Fruit fly (Drosophila melanogaster) whole organism: ENCODE results near the gene CG13829.

ENCODE experiments used
- CG8478 ChIP-seq: fragments of >200 bp; optimal IDR thresholded peaks from 2 replicates; lab custom pipeline; 2018; ENCODE audit warnings: inconsistent platforms
- Dll ChIP-seq: fragments of >200 bp; optimal IDR thresholded peaks from 2 replicates; lab custom pipeline; 2017
- EcR ChIP-seq, 2 experiments: fragments of >200 bp; optimal IDR thresholded peaks; 2 replicates each; lab custom pipeline; 2017; ENCODE audit warnings: missing biosample characterization in 2 of 2, missing genetic modification characterization in 2 of 2, missing genetic modification reagents in 2 of 2
- pan ChIP-seq: fragments of >200 bp; optimal IDR thresholded peaks from 2 replicates; lab custom pipeline; 2017
- psq ChIP-seq: fragments of >200 bp; optimal IDR thresholded peaks from 2 replicates; lab custom pipeline; 2017
- usp ChIP-seq: fragments of >200 bp; optimal IDR thresholded peaks from 2 replicates; lab custom pipeline; 2017; ENCODE audit warnings: missing biosample characterization, missing genetic modification characterization, mixed read lengths

Gene CG13829

DNA sequence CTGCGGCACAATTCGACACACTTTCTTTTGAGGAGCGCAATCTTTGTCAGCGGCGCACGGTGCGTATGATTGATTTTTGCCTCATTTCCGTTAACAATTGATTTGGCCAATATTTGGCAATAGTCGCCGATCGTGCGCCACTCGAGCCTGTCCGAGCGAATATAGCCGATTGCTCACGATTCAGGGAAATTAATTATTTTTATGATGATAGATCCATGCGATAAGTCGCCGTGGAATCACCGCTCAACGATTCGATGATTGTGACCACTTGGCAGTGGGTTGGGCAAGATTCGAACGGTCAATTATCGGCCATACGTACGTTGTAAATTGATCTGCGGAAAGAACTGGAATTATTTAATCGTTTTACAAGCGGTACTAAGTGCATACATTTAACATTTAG is 10.7 kb upstream of the CG13829 start:
- TF ChIP-seq pan (lab: Kevin White, UChicago) = no peak
- TF ChIP-seq CG8478 (lab: Kevin White, UChicago) = no peak
- TF ChIP-seq Dll (lab: Kevin White, UChicago) = no peak
- no peak for TF ChIP-seq EcR (GFP tag; optimal IDR thresholded peaks at IDR 0.05; lab: Kevin White, UChicago)
- no peak for TF ChIP-seq usp (GFP tag; lab: Kevin White, UChicago)
- no peak for TF ChIP-seq psq (lab: Kevin White, UChicago)

DNA sequence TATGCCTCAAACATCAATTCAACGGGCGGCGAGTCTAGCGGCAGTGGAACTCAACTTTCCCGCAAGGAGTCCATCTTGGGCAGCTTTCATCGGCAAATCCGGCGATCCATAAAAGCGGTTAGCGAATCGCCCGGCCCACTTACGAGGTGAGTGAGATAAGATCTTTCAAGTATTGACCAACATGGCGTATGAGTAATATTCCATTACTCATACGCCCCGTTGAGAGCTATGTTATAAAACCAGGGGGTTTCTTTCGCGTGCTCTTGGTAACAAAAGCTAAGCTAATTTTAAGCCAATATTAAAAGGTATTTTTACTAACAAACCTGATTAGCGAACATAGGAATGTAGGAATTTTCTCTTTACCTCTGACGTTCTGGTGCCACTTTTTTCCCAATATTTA is 9.2 kb upstream of the CG13829 start:
- TF ChIP-seq usp (GFP tag; lab: Kevin White, UChicago) (no peak), EcR (GFP tag; optimal IDR thresholded peaks at IDR 0.05; lab: Kevin White, UChicago) (no peak), pan (lab: Kevin White, UChicago) (no peak), CG8478 (lab: Kevin White, UChicago) (no peak), psq (lab: Kevin White, UChicago) (no peak), Dll (lab: Kevin White, UChicago) (no peak)

DNA sequence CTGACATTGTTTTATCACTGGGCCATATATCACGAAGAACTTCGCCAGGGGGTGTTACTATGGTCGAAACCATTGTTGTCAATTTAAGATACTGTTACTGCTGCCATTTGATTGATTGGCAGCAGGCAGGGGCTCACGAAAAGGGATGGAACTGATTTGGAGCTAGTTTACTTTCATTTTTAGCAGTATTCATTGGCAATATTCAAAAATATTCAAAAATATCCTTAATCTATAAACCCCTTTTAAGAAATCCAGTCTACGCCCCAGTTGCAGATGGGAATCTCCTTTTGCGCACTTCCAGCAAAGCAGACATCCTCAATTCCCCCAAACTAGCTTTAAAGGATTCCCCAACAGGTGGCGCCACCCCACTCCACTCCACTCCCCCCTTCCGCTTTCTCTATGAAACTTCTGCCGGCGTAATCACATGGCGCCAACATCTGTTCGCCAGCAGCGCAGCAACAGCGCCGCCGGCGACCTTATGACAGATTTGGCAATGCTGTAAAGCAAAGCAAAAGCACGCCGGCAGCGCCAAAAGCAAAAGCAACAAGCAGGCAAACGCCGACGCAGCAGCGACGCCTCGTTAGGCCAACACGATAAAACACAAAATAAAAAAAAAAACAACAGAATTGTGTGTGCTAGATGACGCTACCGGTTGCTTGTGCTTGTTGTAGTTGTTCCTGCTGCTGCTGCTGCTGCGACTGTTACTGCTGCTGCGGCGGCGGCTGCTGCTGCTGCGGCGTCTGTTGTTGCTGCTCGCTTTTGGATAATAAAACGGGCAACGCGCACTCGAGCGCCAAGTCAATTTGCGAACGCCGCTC is 6.6 kb upstream of the CG13829 start, which contains the start of gene Irk1:
Gene Irk1, plus strand, starts transcription at position 811 of the 818 bp plus-strand sequence.
- TF ChIP-seq Dll (lab: Kevin White, UChicago) (no peak), CG8478 (lab: Kevin White, UChicago) (no peak), EcR (GFP tag; optimal IDR thresholded peaks at IDR 0.05; lab: Kevin White, UChicago) (no peak), pan (lab: Kevin White, UChicago) (no peak), usp (GFP tag; lab: Kevin White, UChicago) (no peak), psq (lab: Kevin White, UChicago) (no peak)

DNA sequence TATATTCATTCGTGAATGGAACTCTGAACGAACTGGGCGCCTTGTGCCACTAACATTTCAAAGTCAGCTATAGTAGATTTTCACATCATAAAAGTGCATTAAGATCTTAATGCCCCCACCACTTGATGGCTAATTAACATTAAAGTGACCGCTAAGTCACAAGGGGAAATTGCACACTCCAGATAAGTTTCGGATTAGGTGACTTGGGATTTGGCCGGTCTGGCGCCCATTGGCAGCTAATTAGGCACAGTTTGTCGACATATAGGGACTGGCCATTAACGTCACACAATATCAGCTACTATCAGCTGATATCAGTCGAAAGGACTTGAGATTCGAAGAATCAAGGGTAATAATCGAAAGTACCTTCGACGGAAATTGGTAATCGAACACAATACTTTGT is 3.5 kb upstream of the CG13829 start:
- no peak for TF ChIP-seq EcR (GFP tag; optimal IDR thresholded peaks at IDR 0.05; lab: Kevin White, UChicago)
- no peak for TF ChIP-seq CG8478 (lab: Kevin White, UChicago)
- TF ChIP-seq pan (lab: Kevin White, UChicago) = no peak
- no peak for TF ChIP-seq usp (GFP tag; lab: Kevin White, UChicago)
- no peak for TF ChIP-seq psq (lab: Kevin White, UChicago)

DNA sequence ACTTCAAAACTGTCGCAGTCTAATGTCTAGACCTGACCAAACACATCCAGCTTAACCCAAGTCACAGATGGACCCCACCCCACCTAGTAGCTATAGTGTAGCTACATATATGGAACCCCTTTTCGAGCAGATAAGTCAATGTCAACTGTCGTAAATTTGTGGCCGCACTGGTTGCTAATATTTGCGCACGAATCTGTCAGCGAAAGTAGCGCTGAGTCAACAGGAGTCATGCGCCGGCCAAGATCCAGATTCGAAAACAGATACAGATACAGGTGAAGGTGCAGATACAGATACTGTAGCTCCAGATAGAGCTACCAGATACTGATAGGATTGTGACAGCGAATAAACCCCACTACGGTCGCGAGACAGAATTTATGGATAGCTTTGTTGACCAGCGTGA is 3.0 kb upstream of the CG13829 start:
- TF ChIP-seq usp (GFP tag; lab: Kevin White, UChicago) (no peak), CG8478 (lab: Kevin White, UChicago) (no peak), Dll (lab: Kevin White, UChicago) (no peak), EcR (GFP tag; optimal IDR thresholded peaks at IDR 0.05; lab: Kevin White, UChicago) (no peak), pan (lab: Kevin White, UChicago) (no peak), psq (lab: Kevin White, UChicago) (no peak)

DNA sequence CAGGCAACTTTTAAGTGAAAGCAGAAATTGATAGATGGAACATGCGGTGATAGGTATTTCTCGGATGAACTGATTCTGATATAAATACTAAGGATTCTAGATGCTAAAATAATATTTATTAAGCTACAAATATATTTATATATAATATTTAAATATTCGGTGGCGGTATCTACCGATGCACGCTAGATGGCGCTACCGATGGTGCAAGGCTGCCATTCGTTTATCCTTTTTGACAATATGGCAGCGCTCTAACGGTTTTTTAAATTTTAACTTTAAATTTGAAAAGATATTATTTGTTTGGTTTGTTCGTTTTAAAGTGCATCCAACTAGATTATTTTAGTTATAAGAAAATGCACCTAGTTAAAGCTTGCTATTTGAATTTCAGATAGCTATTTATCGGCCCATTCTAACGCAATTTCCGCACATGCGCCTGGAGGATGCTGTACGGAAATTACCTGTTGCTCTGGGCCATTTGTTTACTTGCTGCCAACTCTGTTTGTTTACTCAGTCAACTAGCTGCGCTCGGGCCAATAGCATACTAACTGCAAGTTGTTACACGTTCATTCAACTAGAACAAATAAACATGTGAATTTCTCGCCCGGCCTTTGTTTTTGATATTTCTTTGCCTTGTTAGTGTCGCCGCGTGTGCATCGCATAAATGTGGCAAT is 1.7 kb downstream of the CG13829 start, which contains the start of gene VhaAC39-2:
Gene VhaAC39-2, minus strand, starts transcription at position 28 of the 668 bp plus-strand sequence.
- TF ChIP-seq Dll (lab: Kevin White, UChicago) (no peak), usp (GFP tag; lab: Kevin White, UChicago) (no peak), psq (lab: Kevin White, UChicago) (no peak), EcR (GFP tag; optimal IDR thresholded peaks at IDR 0.05; lab: Kevin White, UChicago) (no peak), CG8478 (lab: Kevin White, UChicago) (no peak), pan (lab: Kevin White, UChicago) (no peak)

DNA sequence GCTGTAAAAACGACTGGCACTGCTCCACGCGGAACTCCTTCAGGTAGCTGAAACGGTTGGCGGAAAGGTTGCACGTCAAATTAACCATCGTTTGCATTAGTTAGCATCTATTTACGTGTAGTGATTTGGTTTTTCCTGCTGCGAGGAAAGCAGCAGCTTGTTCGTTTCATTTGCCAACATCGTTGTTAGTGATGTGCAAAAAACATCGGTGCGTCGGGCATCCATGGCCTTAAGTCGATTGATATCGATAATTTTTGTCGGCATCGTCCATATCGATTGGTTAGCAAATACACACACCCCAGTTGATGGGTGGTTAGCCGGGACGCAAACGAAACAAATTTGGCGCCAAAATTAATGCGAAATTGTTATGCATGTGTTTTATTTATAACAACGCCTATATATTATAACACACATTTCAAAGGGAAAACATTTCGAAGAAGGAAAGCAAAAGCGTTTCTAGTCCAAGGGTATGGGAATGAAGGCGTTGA is 3.4 kb downstream of the CG13829 start, which contains the start of gene unk:
Gene unk, minus strand, starts transcription at position 199 of the 488 bp plus-strand sequence.
- TF ChIP-seq usp (GFP tag; lab: Kevin White, UChicago) = no peak
- TF ChIP-seq Dll (lab: Kevin White, UChicago) = no peak
- no peak for TF ChIP-seq psq (lab: Kevin White, UChicago)
- no peak for TF ChIP-seq EcR (GFP tag; optimal IDR thresholded peaks at IDR 0.05; lab: Kevin White, UChicago)
- no peak for TF ChIP-seq pan (lab: Kevin White, UChicago)
- TF ChIP-seq CG8478 (lab: Kevin White, UChicago) = no peak

DNA sequence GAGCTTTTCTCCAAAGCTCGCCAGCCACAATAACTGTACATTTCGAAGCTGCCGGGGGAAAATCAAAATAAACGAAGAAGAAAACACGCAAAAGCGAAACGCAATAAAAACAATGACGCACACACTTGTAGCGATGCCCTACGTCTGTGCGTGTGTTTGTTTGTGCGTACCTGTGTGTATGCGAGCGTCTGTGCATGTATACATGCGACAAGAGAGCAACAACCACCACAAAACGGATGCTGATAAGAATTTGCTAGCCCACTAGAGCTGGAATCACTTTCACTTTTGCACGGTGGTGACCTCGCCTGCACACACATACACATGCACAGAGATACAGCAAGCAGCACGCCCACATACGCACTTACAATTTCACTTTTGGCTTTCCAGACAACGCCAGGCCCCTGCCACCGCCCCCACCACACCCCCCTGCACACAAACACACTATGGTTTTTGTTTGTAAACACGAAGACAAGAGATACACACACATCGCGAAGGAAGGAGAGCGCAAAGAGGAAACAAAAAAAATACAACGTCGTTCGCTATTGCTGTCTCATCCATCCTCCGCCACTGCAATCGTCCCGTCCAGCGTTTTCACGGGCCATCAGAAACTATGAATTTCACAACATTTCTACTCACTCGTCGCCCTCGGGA is 4.1 kb downstream of the CG13829 start:
- TF ChIP-seq EcR (GFP tag; optimal IDR thresholded peaks at IDR 0.05; lab: Kevin White, UChicago) (peak in 1 of 2 experiments; percentile 80), CG8478 (lab: Kevin White, UChicago) (peak; percentile 63), psq (lab: Kevin White, UChicago) (no peak)

DNA sequence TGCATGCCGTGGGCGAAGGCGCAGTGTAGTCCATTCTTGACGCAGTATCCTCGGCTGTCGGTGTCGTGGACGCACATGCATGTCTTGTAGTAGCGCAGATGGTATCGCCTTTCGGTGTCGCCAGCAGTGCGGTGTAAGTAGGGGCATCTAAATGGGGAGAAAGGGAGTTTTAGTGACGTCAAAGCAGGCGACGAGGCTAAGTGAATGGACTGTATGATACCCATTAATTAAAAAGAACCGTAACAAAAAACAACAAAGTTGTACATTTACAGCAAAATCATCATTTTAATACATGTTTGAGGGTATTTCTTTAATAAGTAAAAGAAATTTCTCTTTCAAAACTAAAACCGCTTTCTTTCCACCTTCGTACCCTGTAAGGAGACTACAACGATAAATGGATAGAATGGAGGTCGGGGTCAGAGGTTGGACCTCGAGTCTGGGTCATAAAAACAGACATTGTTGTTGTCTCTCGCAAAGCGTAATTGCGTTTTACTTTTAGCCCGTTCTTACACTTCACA is 4.7 kb downstream of the CG13829 start:
- no peak for TF ChIP-seq Dll (lab: Kevin White, UChicago)
- no peak for TF ChIP-seq psq (lab: Kevin White, UChicago)
- no peak for TF ChIP-seq CG8478 (lab: Kevin White, UChicago)
- TF ChIP-seq pan (lab: Kevin White, UChicago) = no peak
- no peak for TF ChIP-seq usp (GFP tag; lab: Kevin White, UChicago)
- no peak for TF ChIP-seq EcR (GFP tag; optimal IDR thresholded peaks at IDR 0.05; lab: Kevin White, UChicago)

DNA sequence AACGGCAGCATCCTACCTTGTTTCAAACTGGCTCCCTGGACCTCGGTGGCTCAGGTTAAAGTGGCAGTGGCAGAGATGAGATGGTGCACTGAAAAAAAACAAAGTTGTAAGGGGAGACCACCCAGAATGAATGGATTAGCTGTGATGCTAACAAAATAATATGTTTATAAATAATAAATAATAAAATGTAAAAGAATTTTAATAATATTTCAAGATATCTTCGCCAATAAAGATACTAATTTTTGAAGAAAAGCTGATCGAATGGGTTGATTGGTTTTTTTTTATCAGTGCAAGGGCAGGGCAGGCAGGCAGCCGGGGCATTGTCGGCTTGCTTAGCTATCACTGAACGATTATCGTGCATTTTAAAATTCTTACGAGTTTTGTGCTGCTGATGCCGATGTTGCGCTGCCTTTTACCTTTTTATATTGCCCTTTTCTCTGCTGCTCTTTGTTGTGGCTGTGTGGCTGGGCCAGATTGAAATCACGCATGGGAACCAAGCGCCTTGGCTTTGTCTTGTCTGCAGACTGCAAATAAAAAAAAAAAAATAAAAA is 12.0 kb downstream of the CG13829 start:
- TF ChIP-seq psq (lab: Kevin White, UChicago) (no peak), CG8478 (lab: Kevin White, UChicago) (no peak), usp (GFP tag; lab: Kevin White, UChicago) (no peak)
